Worm (Caenorhabditis elegans) whole organism, midembryonic: ENCODE measurements around the gene fut-1.

Source experiments
- T22C8.4 ChIP-seq: fragments of 200-800 bp; sonication (Bioruptor generic); IDR thresholded peaks from 2 replicates; pipeline ENCODE4 v1.3.6; 2022; ENCODE audit warnings: missing genetic modification characterization, missing compliant biosample characterization
- cog-1 ChIP-seq: sonication (generic microtip); optimal IDR thresholded peaks from 2 replicates; lab custom pipeline; 2016; ENCODE audit warnings: missing genetic modification characterization, missing compliant biosample characterization
- flt-1 ChIP-seq: fragments of 200-800 bp; sonication (Bioruptor generic); IDR thresholded peaks from 2 replicates; pipeline ENCODE4 v1.3.6; 2022; ENCODE audit warnings: missing genetic modification characterization, missing compliant biosample characterization
- klf-2 ChIP-seq: fragments of 200-800 bp; sonication (Bioruptor generic); conservative IDR thresholded peaks from 2 replicates; pipeline ENCODE4 v1.3.6; 2022; ENCODE audit warnings: missing genetic modification reagents, missing genetic modification characterization, missing compliant biosample characterization
- med-1 ChIP-seq: sonication (generic microtip); optimal IDR thresholded peaks from 2 replicates; lab custom pipeline; 2017; ENCODE audit warnings: missing genetic modification characterization, mild to moderate bottlenecking, missing compliant biosample characterization, antibody characterized with exemption, missing genetic modification reagents; ENCODE audit not compliant: insufficient read depth
- ref-1 ChIP-seq: fragments of 200-800 bp; sonication (Bioruptor generic); conservative IDR thresholded peaks from 2 replicates; pipeline ENCODE4 v1.3.6; 2022; ENCODE audit warnings: missing genetic modification reagents, missing genetic modification characterization, missing compliant biosample characterization
- tab-1 ChIP-seq: fragments of 200-800 bp; sonication (Bioruptor generic); IDR thresholded peaks from 2 replicates; pipeline ENCODE4 v1.3.6; 2022; ENCODE audit warnings: missing genetic modification characterization, missing compliant biosample characterization
- ztf-23 ChIP-seq: fragments of 200-800 bp; sonication (Bioruptor generic); IDR thresholded peaks from 2 replicates; pipeline ENCODE4 v1.3.6; 2022; ENCODE audit warnings: missing genetic modification reagents, missing genetic modification characterization, missing compliant biosample characterization
- ztf-29 ChIP-seq: fragments of 200-800 bp; sonication (Bioruptor generic); IDR thresholded peaks from 2 replicates; pipeline ENCODE4 v1.3.6; 2022; ENCODE audit warnings: missing genetic modification reagents, missing genetic modification characterization, missing compliant biosample characterization

The fut-1 gene

ce11 chrII:8747246-8747938 lies 12.0 kb downstream of the fut-1 start:
- TF ChIP-seq T22C8.4 (GFP tag; lab: Robert Waterston, UW) (no peak), flt-1 (GFP tag; lab: Robert Waterston, UW) (peak; percentile 63; the same call in 1 of the 2 replicates)

- no peak for TF ChIP-seq klf-2 (GFP tag; lab: Robert Waterston, UW)
- no peak for TF ChIP-seq ztf-23 (GFP tag; lab: Robert Waterston, UW)
- no peak for TF ChIP-seq ztf-29 (GFP tag; lab: Robert Waterston, UW)
- TF ChIP-seq cog-1 = no peak
- TF ChIP-seq tab-1 (GFP tag; lab: Robert Waterston, UW) = no peak
Measured at ce11 chrII:8746298-8746775, 13.1 kb downstream of the fut-1 start.

ce11 chrII:8745449-8746297 lies 13.7 kb downstream of the fut-1 start:
- no peak for TF ChIP-seq med-1
- TF ChIP-seq T22C8.4 (GFP tag; lab: Robert Waterston, UW) = no peak
- TF ChIP-seq ztf-29 (GFP tag; lab: Robert Waterston, UW) = no peak
- TF ChIP-seq cog-1 = no peak
- no peak for TF ChIP-seq ref-1
- TF ChIP-seq tab-1 (GFP tag; lab: Robert Waterston, UW) = no peak
- no peak for TF ChIP-seq ztf-23 (GFP tag; lab: Robert Waterston, UW)
- TF ChIP-seq klf-2 (GFP tag; lab: Robert Waterston, UW) = no peak
- TF ChIP-seq flt-1 (GFP tag; lab: Robert Waterston, UW) = no peak

- TF ChIP-seq ztf-23 (GFP tag; lab: Robert Waterston, UW) (no peak), flt-1 (GFP tag; lab: Robert Waterston, UW) (no peak), ref-1 (no peak), cog-1 (no peak), ztf-29 (GFP tag; lab: Robert Waterston, UW) (no peak), klf-2 (GFP tag; lab: Robert Waterston, UW) (no peak), tab-1 (GFP tag; lab: Robert Waterston, UW) (no peak), med-1 (no peak), T22C8.4 (GFP tag; lab: Robert Waterston, UW) (no peak)
Measured at ce11 chrII:8744555-8745448, 14.6 kb downstream of the fut-1 start.

ce11 chrII:8743379-8744173 lies 15.8 kb downstream of the fut-1 start, which contains the start of gene mak-1:
Gene mak-1 (plus strand): TSS chrII:8744071.
- TF ChIP-seq T22C8.4 (GFP tag; lab: Robert Waterston, UW) (0 out of 2 replicates have a peak, but pooled peaks have one; percentile 22), ref-1 (no peak), cog-1 (no peak), ztf-29 (GFP tag; lab: Robert Waterston, UW) (no peak)

ce11 chrII:8742972-8743371 lies 16.4 kb downstream of the fut-1 start:
- TF ChIP-seq klf-2 (GFP tag; lab: Robert Waterston, UW) (no peak), ztf-23 (GFP tag; lab: Robert Waterston, UW) (no peak), cog-1 (no peak), ref-1 (no peak), flt-1 (GFP tag; lab: Robert Waterston, UW) (no peak)

ce11 chrII:8742006-8742847 lies 17.2 kb downstream of the fut-1 start:
- TF ChIP-seq ref-1 (no peak), klf-2 (GFP tag; lab: Robert Waterston, UW) (no peak), cog-1 (no peak), tab-1 (GFP tag; lab: Robert Waterston, UW) (no peak), T22C8.4 (GFP tag; lab: Robert Waterston, UW) (no peak)

- TF ChIP-seq ztf-29 (GFP tag; lab: Robert Waterston, UW) (no peak), tab-1 (GFP tag; lab: Robert Waterston, UW) (no peak), T22C8.4 (GFP tag; lab: Robert Waterston, UW) (no peak), klf-2 (GFP tag; lab: Robert Waterston, UW) (no peak), med-1 (no peak), ztf-23 (GFP tag; lab: Robert Waterston, UW) (no peak), flt-1 (GFP tag; lab: Robert Waterston, UW) (no peak), cog-1 (no peak), ref-1 (no peak)
Measured at ce11 chrII:8741277-8741676, 18.1 kb downstream of the fut-1 start.
